Worm (Caenorhabditis elegans) whole organism, L1 larva: Measurements from ENCODE around the gene taf-9.

Source experiments
- C16A3.4 ChIP-seq: fragments of 150-350 bp; optimal IDR thresholded peaks from 2 replicates; lab custom pipeline; 2014; ENCODE audit warnings: missing biosample characterization, missing genetic modification characterization
- F16B12.6 ChIP-seq: fragments of 150-350 bp; optimal IDR thresholded peaks from 2 replicates; lab custom pipeline; 2014; ENCODE audit warnings: missing biosample characterization, missing genetic modification characterization
- aha-1 ChIP-seq: fragments of 150-350 bp; optimal IDR thresholded peaks from 2 replicates; lab custom pipeline; 2014; ENCODE audit warnings: missing biosample characterization, missing genetic modification characterization
- alr-1 ChIP-seq: fragments of 200-800 bp; sonication (Bioruptor generic); optimal IDR thresholded peaks from 2 replicates; lab custom pipeline; 2018; ENCODE audit warnings: borderline replicate concordance, mild to moderate bottlenecking, missing genetic modification characterization, missing compliant biosample characterization
- ceh-8 ChIP-seq: fragments of 200-800 bp; sonication (Bioruptor generic); optimal IDR thresholded peaks from 2 replicates; lab custom pipeline; 2018; ENCODE audit warnings: mild to moderate bottlenecking, missing genetic modification characterization, moderate library complexity, missing compliant biosample characterization
- ceh-88 ChIP-seq: fragments of 200-800 bp; sonication (Bioruptor generic); IDR thresholded peaks from 2 replicates; pipeline ENCODE4 v1.3.6; 2022; ENCODE audit warnings: missing genetic modification characterization, missing compliant biosample characterization
- dsc-1 ChIP-seq: sonication (generic microtip); optimal IDR thresholded peaks from 2 replicates; lab custom pipeline; 2016; ENCODE audit warnings: mild to moderate bottlenecking, missing genetic modification characterization, missing compliant biosample characterization
- efl-1 ChIP-seq, 4 experiments: fragments of 150-350 bp; optimal IDR thresholded peaks in 3 of 4; peaks in 1 of 4; 1 replicate in 1 of 4; 2 replicates in 3 of 4; lab custom pipeline; 2014; ENCODE audit warnings: missing biosample characterization in 2 of 4, missing genetic modification characterization in 2 of 4, missing genetic modification reagents in 2 of 4
- elt-2 ChIP-seq: sonication (generic microtip); optimal IDR thresholded peaks from 2 replicates; lab custom pipeline; 2016; ENCODE audit warnings: missing genetic modification characterization, mild to moderate bottlenecking, inconsistent platforms, missing compliant biosample characterization, missing genetic modification reagents
- elt-3 ChIP-seq, 6 experiments: fragments of 150-350 bp in 1 of 6; sonication (generic microtip); optimal IDR thresholded peaks; 2 replicates each; lab custom pipeline; 2017 to 2018; ENCODE audit warnings: missing biosample characterization in 6 of 6, missing genetic modification characterization in 6 of 6, inconsistent platforms in 1 of 6
- fkh-8 ChIP-seq: sonication (generic microtip); optimal IDR thresholded peaks from 2 replicates; lab custom pipeline; 2016; ENCODE audit warnings: mild to moderate bottlenecking, missing genetic modification characterization, missing compliant biosample characterization
- fos-1 ChIP-seq: fragments of 150-350 bp; optimal IDR thresholded peaks from 2 replicates; lab custom pipeline; 2014; ENCODE audit warnings: missing biosample characterization, missing genetic modification characterization
- irx-1 ChIP-seq: sonication (generic microtip); optimal IDR thresholded peaks from 2 replicates; lab custom pipeline; 2016; ENCODE audit warnings: missing genetic modification characterization, missing compliant biosample characterization
- jun-1 ChIP-seq: fragments of 150-350 bp; optimal IDR thresholded peaks from 2 replicates; lab custom pipeline; 2014; ENCODE audit warnings: missing biosample characterization, missing genetic modification reagents, missing genetic modification characterization
- lin-14 ChIP-seq: fragments of 200-800 bp; sonication (Bioruptor generic); optimal IDR thresholded peaks from 2 replicates; lab custom pipeline; 2018; ENCODE audit warnings: mild to moderate bottlenecking, missing genetic modification characterization, moderate library complexity, missing compliant biosample characterization
- lin-35 ChIP-seq, 2 experiments: fragments of 150-350 bp; optimal IDR thresholded peaks; 2 replicates each; lab custom pipeline; 2014; ENCODE audit warnings: missing biosample characterization in 2 of 2, missing genetic modification characterization in 2 of 2, missing genetic modification reagents in 2 of 2
- lin-39 ChIP-seq: fragments of 150-350 bp; optimal IDR thresholded peaks from 2 replicates; lab custom pipeline; 2014; ENCODE audit warnings: missing biosample characterization, missing genetic modification reagents, missing genetic modification characterization
- lir-3 ChIP-seq: sonication (generic microtip); optimal IDR thresholded peaks from 2 replicates; lab custom pipeline; 2016; ENCODE audit warnings: mild to moderate bottlenecking, missing genetic modification characterization, moderate library complexity, missing compliant biosample characterization; ENCODE audit not compliant: poor library complexity
- mab-9 ChIP-seq: fragments of 200-800 bp; sonication (Bioruptor generic); IDR thresholded peaks from 2 replicates; pipeline ENCODE4 v1.3.6; 2022; ENCODE audit warnings: missing genetic modification reagents, missing genetic modification characterization, missing compliant biosample characterization
- mdl-1 ChIP-seq, 2 experiments: fragments of 150-350 bp; optimal IDR thresholded peaks; 2 replicates each; lab custom pipeline; 2014 to 2017; ENCODE audit warnings: missing biosample characterization in 2 of 2, missing genetic modification characterization in 2 of 2, inconsistent platforms in 1 of 2
- mef-2 ChIP-seq: fragments of 150-350 bp; optimal IDR thresholded peaks from 2 replicates; lab custom pipeline; 2014; ENCODE audit warnings: missing biosample characterization, missing genetic modification characterization
- nhr-19 ChIP-seq: fragments of 200-800 bp; sonication (Bioruptor generic); conservative IDR thresholded peaks from 2 replicates; pipeline ENCODE4 v1.3.6; 2022; ENCODE audit warnings: missing genetic modification characterization, missing compliant biosample characterization
- nhr-20 ChIP-seq: sonication (generic microtip); optimal IDR thresholded peaks from 2 replicates; lab custom pipeline; 2016; ENCODE audit warnings: mild to moderate bottlenecking, missing genetic modification characterization, missing compliant biosample characterization
- nhr-237 ChIP-seq: fragments of 150-350 bp; optimal IDR thresholded peaks from 2 replicates; lab custom pipeline; 2014; ENCODE audit warnings: missing biosample characterization, missing genetic modification characterization
- nhr-28 ChIP-seq: fragments of 150-350 bp; optimal IDR thresholded peaks from 2 replicates; lab custom pipeline; 2014; ENCODE audit warnings: missing biosample characterization, missing genetic modification characterization
- nhr-71 ChIP-seq: sonication (generic microtip); optimal IDR thresholded peaks from 2 replicates; lab custom pipeline; 2016; ENCODE audit warnings: mild to moderate bottlenecking, missing genetic modification characterization, moderate library complexity, missing compliant biosample characterization
- nhr-76 ChIP-seq: sonication (generic microtip); optimal IDR thresholded peaks from 2 replicates; lab custom pipeline; 2017; ENCODE audit warnings: missing biosample characterization, missing genetic modification characterization
- nhr-85 ChIP-seq: sonication (generic microtip); peaks from one replicate; lab custom pipeline; 2016; ENCODE audit warnings: missing genetic modification characterization, inconsistent platforms, missing compliant biosample characterization
- nhr-90 ChIP-seq: sonication (generic microtip); optimal IDR thresholded peaks from 2 replicates; lab custom pipeline; 2016; ENCODE audit warnings: mild to moderate bottlenecking, missing genetic modification characterization, missing compliant biosample characterization; ENCODE audit not compliant: poor library complexity
- pax-3 ChIP-seq: fragments of 200-800 bp; sonication (Bioruptor generic); optimal IDR thresholded peaks from 2 replicates; lab custom pipeline; 2018; ENCODE audit warnings: mild to moderate bottlenecking, missing genetic modification characterization, moderate library complexity, missing compliant biosample characterization
- pqm-1 ChIP-seq: sonication (generic microtip); optimal IDR thresholded peaks from 3 replicates; lab custom pipeline; 2017; ENCODE audit warnings: missing biosample characterization, missing genetic modification characterization
- rnt-1 ChIP-seq: sonication (generic microtip); optimal IDR thresholded peaks from 2 replicates; lab custom pipeline; 2016; ENCODE audit warnings: mild to moderate bottlenecking, missing genetic modification characterization, moderate library complexity, missing compliant biosample characterization
- sptf-1 ChIP-seq: fragments of 150-350 bp; optimal IDR thresholded peaks from 2 replicates; lab custom pipeline; 2014; ENCODE audit warnings: missing biosample characterization, missing genetic modification characterization
- tbx-2 ChIP-seq: sonication (generic microtip); optimal IDR thresholded peaks from 2 replicates; lab custom pipeline; 2016; ENCODE audit warnings: missing genetic modification characterization, missing compliant biosample characterization
- unc-130 ChIP-seq: fragments of 150-350 bp; optimal IDR thresholded peaks from 2 replicates; lab custom pipeline; 2017; ENCODE audit warnings: missing biosample characterization, missing genetic modification characterization, inconsistent platforms
- unc-30 ChIP-seq: sonication (generic microtip); optimal IDR thresholded peaks from 2 replicates; lab custom pipeline; 2017; ENCODE audit warnings: missing biosample characterization, missing genetic modification characterization
- unc-62 ChIP-seq: fragments of 150-350 bp; optimal IDR thresholded peaks from 2 replicates; lab custom pipeline; 2014; ENCODE audit warnings: missing biosample characterization, missing genetic modification reagents, missing genetic modification characterization
- unc-86 ChIP-seq: sonication (generic microtip); optimal IDR thresholded peaks from 2 replicates; lab custom pipeline; 2016; ENCODE audit warnings: missing genetic modification characterization, missing compliant biosample characterization
- zag-1 ChIP-seq: fragments of 150-350 bp; optimal IDR thresholded peaks from 2 replicates; lab custom pipeline; 2014; ENCODE audit warnings: missing biosample characterization, missing genetic modification characterization
- zip-4 ChIP-seq: fragments of 200-800 bp; sonication (Bioruptor generic); optimal IDR thresholded peaks from 2 replicates; lab custom pipeline; 2018; ENCODE audit warnings: mild to moderate bottlenecking, missing genetic modification characterization, moderate library complexity, missing compliant biosample characterization
- ztf-11 ChIP-seq, 2 experiments: sonication (generic microtip); optimal IDR thresholded peaks; 2 replicates each; lab custom pipeline; 2016 to 2017; ENCODE audit warnings: missing genetic modification characterization in 2 of 2, missing biosample characterization in 1 of 2, missing compliant biosample characterization in 1 of 2

Gene taf-9

DNA sequence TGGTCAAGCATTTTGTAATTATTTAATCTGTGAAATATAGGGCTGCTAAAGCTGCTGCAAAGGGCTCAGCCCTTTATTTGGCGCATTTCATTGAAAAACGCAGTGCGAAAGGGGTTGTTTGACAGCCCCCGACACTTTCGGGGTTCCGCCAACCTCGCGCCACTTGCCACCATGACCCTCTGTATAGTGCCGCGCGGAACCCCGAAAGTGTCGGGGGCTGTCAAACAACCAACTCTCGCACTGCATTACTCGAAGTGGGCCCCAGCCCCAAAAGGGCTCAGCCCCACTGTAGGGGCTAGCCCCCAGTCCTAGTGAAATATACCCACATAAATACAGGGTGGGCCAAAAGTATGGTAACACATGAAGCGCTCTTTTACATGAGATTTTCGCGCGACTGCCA is 23.8 kb upstream of the taf-9 start:
- TF ChIP-seq fkh-8: no peak
- no peak for TF ChIP-seq mab-9 (GFP tag; lab: Robert Waterston, UW)
- TF ChIP-seq zag-1 (tag; lab: Kevin White, UChicago): no peak
- no peak for TF ChIP-seq nhr-76
- TF ChIP-seq pax-3 (tag; lab: Kevin White, UChicago): no peak
- no peak for TF ChIP-seq efl-1 (optimal IDR thresholded peaks at IDR 0.05; lab: Kevin White, UChicago)
- TF ChIP-seq efl-1 (GFP tag; optimal IDR thresholded peaks at IDR 0.05 in 1 of 2; lab: Kevin White, UChicago): no peak
- TF ChIP-seq alr-1 (tag; lab: Kevin White, UChicago): no peak
- no peak for TF ChIP-seq unc-30

ce11 chrIII:13604834-13605233 is 19.2 kb upstream of the taf-9 start:
- no peak for TF ChIP-seq jun-1 (tag; lab: Kevin White, UChicago)
- TF ChIP-seq F16B12.6 (tag; lab: Kevin White, UChicago): no peak
- no peak for TF ChIP-seq C16A3.4 (tag; lab: Kevin White, UChicago)
- no peak for TF ChIP-seq elt-3 (tag; optimal IDR thresholded peaks at IDR 0.05; lab: Kevin White, UChicago)
- TF ChIP-seq unc-86: no peak
- TF ChIP-seq sptf-1 (tag; lab: Kevin White, UChicago): no peak
- TF ChIP-seq mdl-1 (tag; optimal IDR thresholded peaks at IDR 0.05; lab: Kevin White, UChicago): no peak
- TF ChIP-seq efl-1 (optimal IDR thresholded peaks at IDR 0.05; lab: Kevin White, UChicago): no peak
- TF ChIP-seq efl-1 (GFP tag; optimal IDR thresholded peaks at IDR 0.05 in 1 of 2; lab: Kevin White, UChicago): peak in 1 of 2 experiments; percentile 21
- no peak for TF ChIP-seq nhr-237

ce11 chrIII:13606016-13606530 is 18.0 kb upstream of the taf-9 start, which contains the start of gene act-5:
Gene act-5 (minus strand): TSS chrIII:13606066.
- TF ChIP-seq nhr-19 (GFP tag; lab: Robert Waterston, UW) (no peak), nhr-85 (peak; percentile 48), pax-3 (tag; lab: Kevin White, UChicago) (peak; percentile 3), lin-14 (peak; percentile 23), nhr-28 (no peak), tbx-2 (tag; lab: Kevin White, UChicago) (no peak), fos-1 (no peak), pqm-1 (tag; lab: Kevin White, UChicago) (peak; percentile 79), jun-1 (tag; lab: Kevin White, UChicago) (peak; percentile 17), nhr-71 (tag; lab: Kevin White, UChicago) (peak; percentile 26), lin-35 (GFP tag; optimal IDR thresholded peaks at IDR 0.05; lab: Kevin White, UChicago) (peak in 1 of 2 experiments; percentile 71), elt-2 (tag; lab: Kevin White, UChicago) (peak; percentile 91), nhr-20 (tag; lab: Kevin White, UChicago) (no peak), efl-1 (optimal IDR thresholded peaks at IDR 0.05; lab: Kevin White, UChicago) (no peak), efl-1 (GFP tag; optimal IDR thresholded peaks at IDR 0.05 in 1 of 2; lab: Kevin White, UChicago) (peak in 1 of 2 experiments; percentile 76), lir-3 (no peak), unc-130 (tag; lab: Kevin White, UChicago) (no peak), aha-1 (tag; lab: Kevin White, UChicago) (no peak), nhr-76 (no peak), sptf-1 (tag; lab: Kevin White, UChicago) (no peak), mdl-1 (tag; optimal IDR thresholded peaks at IDR 0.05; lab: Kevin White, UChicago) (peak in 1 of 2 experiments; percentile 30), nhr-90 (tag; lab: Kevin White, UChicago) (peak; percentile 30)
- TF ChIP-seq, all 84 proteins: peak for 11

DNA sequence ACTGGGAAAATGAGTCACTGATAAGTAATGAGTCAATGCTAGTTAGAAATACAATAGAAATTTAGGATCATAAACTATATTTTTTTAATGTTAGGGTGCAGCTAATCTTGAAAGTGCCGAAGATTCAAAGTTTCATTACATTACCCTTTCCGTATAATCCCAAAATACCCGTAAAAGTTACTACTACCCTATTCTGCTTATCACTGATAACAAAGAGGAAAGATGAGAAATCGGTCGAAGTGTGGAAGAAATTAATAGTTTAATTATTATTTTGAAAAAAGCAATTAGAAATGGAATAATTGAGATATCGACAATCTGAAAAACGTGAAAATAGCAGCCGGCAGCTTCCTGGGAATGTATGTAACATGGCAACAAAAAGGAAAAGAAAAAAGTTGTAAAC is 17.2 kb upstream of the taf-9 start:
- TF ChIP-seq fos-1: no peak
- no peak for TF ChIP-seq elt-3 (tag; optimal IDR thresholded peaks at IDR 0.05; lab: Kevin White, UChicago)
- TF ChIP-seq rnt-1 (tag; lab: Kevin White, UChicago): no peak
- TF ChIP-seq ztf-11 (tag; optimal IDR thresholded peaks at IDR 0.05; lab: Kevin White, UChicago): no peak
- no peak for TF ChIP-seq unc-62
- no peak for TF ChIP-seq mab-9 (GFP tag; lab: Robert Waterston, UW)
- no peak for TF ChIP-seq mef-2
- TF ChIP-seq zip-4 (GFP tag; lab: Kevin White, UChicago): no peak
- no peak for TF ChIP-seq nhr-71 (tag; lab: Kevin White, UChicago)
- TF ChIP-seq ceh-88 (GFP tag; lab: Robert Waterston, UW): no peak
- no peak for TF ChIP-seq dsc-1
- no peak for TF ChIP-seq irx-1 (tag; lab: Kevin White, UChicago)
- no peak for TF ChIP-seq ceh-8 (GFP tag; lab: Kevin White, UChicago)
- TF ChIP-seq lin-39: no peak
